Worm (Caenorhabditis elegans): ENCODE data around the gene mrpl-41.

ce11 chrII:255124-255523, 33.6 kb upstream of the mrpl-41 start:
- TF ChIP-seq mdl-1 (tag; optimal IDR thresholded peaks at IDR 0.05) (peak; percentile 46 to 67), lin-11 (tag; optimal IDR thresholded peaks at IDR 0.05) (peak; percentile 98), unc-62 (GFP tag; optimal IDR thresholded peaks at IDR 0.05) (no peak), lsy-2 (tag; optimal IDR thresholded peaks at IDR 0.05) (peak; percentile 90 to 95), aly-2 (tag; optimal IDR thresholded peaks at IDR 0.05) (no peak), Y55F3AM.14 (GFP tag; optimal IDR thresholded peaks at IDR 0.05) (peak; percentile 72), sma-9 (GFP tag; optimal IDR thresholded peaks at IDR 0.05) (peak; percentile 96), sma-9 (tag; optimal IDR thresholded peaks at IDR 0.05) (no peak), sma-3 (GFP tag; optimal IDR thresholded peaks at IDR 0.05) (peak; percentile 98)
